Worm (Caenorhabditis elegans) whole organism, late embryonic: Measurements from ENCODE around the gene C05A9.2.

Source experiments
- C08G9.2 ChIP-seq: sonication (generic microtip); optimal IDR thresholded peaks from 2 replicates; lab custom pipeline; 2016; ENCODE audit warnings: mild to moderate bottlenecking, missing genetic modification characterization, moderate library complexity, missing compliant biosample characterization
- C38D4.7 ChIP-seq: fragments of 200-800 bp; sonication (Bioruptor generic); optimal IDR thresholded peaks from 2 replicates; lab custom pipeline; 2018; ENCODE audit warnings: mild to moderate bottlenecking, missing genetic modification characterization, moderate library complexity, missing compliant biosample characterization
- F13H6.1 ChIP-seq: sonication (generic microtip); optimal IDR thresholded peaks from 2 replicates; lab custom pipeline; 2016; ENCODE audit warnings: missing genetic modification characterization, missing compliant biosample characterization
- T23F11.4 ChIP-seq: fragments of 200-800 bp; sonication (Bioruptor generic); optimal IDR thresholded peaks from 2 replicates; lab custom pipeline; 2018; ENCODE audit warnings: mild to moderate bottlenecking, missing genetic modification characterization, missing compliant biosample characterization
- ahr-1 ChIP-seq: sonication (generic microtip); optimal IDR thresholded peaks from 2 replicates; lab custom pipeline; 2016; ENCODE audit warnings: missing genetic modification characterization, missing compliant biosample characterization
- ceh-14 ChIP-seq: sonication (generic microtip); optimal IDR thresholded peaks from 2 replicates; lab custom pipeline; 2016; ENCODE audit warnings: missing genotype, missing genetic modification characterization, missing compliant biosample characterization
- ceh-18 ChIP-seq: sonication (generic microtip); optimal IDR thresholded peaks from 2 replicates; lab custom pipeline; 2016; ENCODE audit warnings: missing genetic modification characterization, missing compliant biosample characterization
- ceh-2 ChIP-seq: sonication (generic microtip); optimal IDR thresholded peaks from 2 replicates; lab custom pipeline; 2016; ENCODE audit warnings: missing genotype, missing genetic modification characterization, missing compliant biosample characterization
- ceh-22 ChIP-seq: sonication (generic microtip); optimal IDR thresholded peaks from 2 replicates; lab custom pipeline; 2017; ENCODE audit warnings: missing biosample characterization, missing genetic modification characterization
- ceh-24 ChIP-seq: sonication (generic microtip); optimal IDR thresholded peaks from 2 replicates; lab custom pipeline; 2016; ENCODE audit warnings: mild to moderate bottlenecking, missing genetic modification characterization, missing compliant biosample characterization
- ceh-30 ChIP-seq: fragments of 150-350 bp; optimal IDR thresholded peaks from 2 replicates; lab custom pipeline; 2014; ENCODE audit warnings: missing biosample characterization, missing genetic modification characterization
- ceh-31 ChIP-seq: sonication (generic microtip); optimal IDR thresholded peaks from 2 replicates; lab custom pipeline; 2016; ENCODE audit warnings: missing genetic modification characterization, missing compliant biosample characterization
- ceh-34 ChIP-seq: sonication (generic microtip); optimal IDR thresholded peaks from 2 replicates; lab custom pipeline; 2016; ENCODE audit warnings: mild to moderate bottlenecking, missing genetic modification characterization, missing compliant biosample characterization
- ceh-45 ChIP-seq: fragments of 200-800 bp; sonication (Bioruptor generic); IDR thresholded peaks from 2 replicates; pipeline ENCODE4 v1.3.6; 2022; ENCODE audit warnings: missing genetic modification reagents, missing genetic modification characterization, missing compliant biosample characterization
- ceh-6 ChIP-seq: fragments of 200-800 bp; sonication (Bioruptor generic); optimal IDR thresholded peaks from 2 replicates; lab custom pipeline; 2018; ENCODE audit warnings: mild to moderate bottlenecking, missing genetic modification characterization, missing compliant biosample characterization
- ceh-9 ChIP-seq: sonication (generic microtip); optimal IDR thresholded peaks from 2 replicates; lab custom pipeline; 2016; ENCODE audit warnings: mild to moderate bottlenecking, missing genetic modification characterization, inconsistent platforms, missing compliant biosample characterization
- che-1 ChIP-seq: sonication (generic microtip); optimal IDR thresholded peaks from 2 replicates; lab custom pipeline; 2016; ENCODE audit warnings: mild to moderate bottlenecking, missing genetic modification characterization, missing compliant biosample characterization
- dmd-4 ChIP-seq: sonication (generic microtip); optimal IDR thresholded peaks from 2 replicates; lab custom pipeline; 2016; ENCODE audit warnings: borderline replicate concordance, missing genetic modification characterization, missing compliant biosample characterization
- dve-1 ChIP-seq: sonication (generic microtip); optimal IDR thresholded peaks from 2 replicates; lab custom pipeline; 2017; ENCODE audit warnings: antibody characterized with exemption, mild to moderate bottlenecking, missing genetic modification characterization, missing compliant biosample characterization
- elt-4 ChIP-seq: sonication (generic microtip); optimal IDR thresholded peaks from 2 replicates; lab custom pipeline; 2016; ENCODE audit warnings: missing genetic modification characterization, missing compliant biosample characterization
- eyg-1 ChIP-seq: sonication (generic microtip); optimal IDR thresholded peaks from 2 replicates; lab custom pipeline; 2016; ENCODE audit warnings: missing genotype, missing genetic modification characterization, missing compliant biosample characterization
- fax-1 ChIP-seq: sonication (generic microtip); optimal IDR thresholded peaks from 2 replicates; lab custom pipeline; 2016; ENCODE audit warnings: missing genotype, missing genetic modification characterization, missing compliant biosample characterization
- fkh-6 ChIP-seq: sonication (generic microtip); optimal IDR thresholded peaks from 2 replicates; lab custom pipeline; 2016; ENCODE audit warnings: missing genetic modification characterization, missing compliant biosample characterization
- gmeb-2 ChIP-seq: sonication (generic microtip); optimal IDR thresholded peaks from 2 replicates; lab custom pipeline; 2016; ENCODE audit warnings: missing genetic modification characterization, inconsistent platforms, missing compliant biosample characterization
- hlh-13 ChIP-seq: fragments of 200-800 bp; sonication (Bioruptor generic); optimal IDR thresholded peaks from 2 replicates; lab custom pipeline; 2018; ENCODE audit warnings: mild to moderate bottlenecking, missing genetic modification characterization, missing compliant biosample characterization
- hlh-15 ChIP-seq: sonication (generic microtip); optimal IDR thresholded peaks from 2 replicates; lab custom pipeline; 2016; ENCODE audit warnings: missing genetic modification characterization, missing compliant biosample characterization
- hlh-30 ChIP-seq: sonication (generic microtip); optimal IDR thresholded peaks from 2 replicates; lab custom pipeline; 2017; ENCODE audit warnings: antibody characterized with exemption, missing genetic modification characterization, missing compliant biosample characterization; ENCODE audit not compliant: insufficient read depth
- hlh-6 ChIP-seq: sonication (generic microtip); optimal IDR thresholded peaks from 2 replicates; lab custom pipeline; 2016; ENCODE audit warnings: missing genotype, missing genetic modification characterization, missing compliant biosample characterization
- lim-6 ChIP-seq: sonication (generic microtip); optimal IDR thresholded peaks from 2 replicates; lab custom pipeline; 2016; ENCODE audit warnings: missing genetic modification characterization, missing compliant biosample characterization
- lin-11 ChIP-seq: fragments of 200-800 bp; sonication (Bioruptor generic); optimal IDR thresholded peaks from 2 replicates; lab custom pipeline; 2018; ENCODE audit warnings: mild to moderate bottlenecking, missing genetic modification characterization, missing compliant biosample characterization
- madf-2 ChIP-seq: sonication (generic microtip); optimal IDR thresholded peaks from 2 replicates; lab custom pipeline; 2017; ENCODE audit warnings: missing genetic modification characterization, missing compliant biosample characterization
- mec-3 ChIP-seq: sonication (generic microtip); optimal IDR thresholded peaks from 2 replicates; lab custom pipeline; 2016; ENCODE audit warnings: borderline replicate concordance, missing genetic modification characterization, missing compliant biosample characterization
- nfya-1 ChIP-seq: sonication (generic microtip); optimal IDR thresholded peaks from 2 replicates; lab custom pipeline; 2017; ENCODE audit warnings: missing genetic modification characterization, mild to moderate bottlenecking, missing compliant biosample characterization, antibody characterized with exemption, moderate library complexity
- nhr-232 ChIP-seq: sonication (generic microtip); optimal IDR thresholded peaks from 2 replicates; lab custom pipeline; 2016; ENCODE audit warnings: missing genetic modification characterization, missing compliant biosample characterization
- npax-4 ChIP-seq: sonication (generic microtip); optimal IDR thresholded peaks from 2 replicates; lab custom pipeline; 2016; ENCODE audit warnings: missing genetic modification characterization, missing compliant biosample characterization
- odd-2 ChIP-seq: sonication (generic microtip); optimal IDR thresholded peaks from 2 replicates; lab custom pipeline; 2017; ENCODE audit warnings: antibody characterized with exemption, mild to moderate bottlenecking, missing genetic modification characterization, missing compliant biosample characterization
- pag-3 ChIP-seq: sonication (generic microtip); optimal IDR thresholded peaks from 2 replicates; lab custom pipeline; 2016; ENCODE audit warnings: missing compliant biosample characterization, missing genetic modification characterization, borderline replicate concordance
- pat-9 ChIP-seq: fragments of 200-800 bp; sonication (Bioruptor generic); optimal IDR thresholded peaks from 2 replicates; lab custom pipeline; 2018; ENCODE audit warnings: mild to moderate bottlenecking, missing genetic modification characterization, moderate library complexity, missing compliant biosample characterization
- pax-1 ChIP-seq: fragments of 150-350 bp; optimal IDR thresholded peaks from 2 replicates; lab custom pipeline; 2014; ENCODE audit warnings: missing biosample characterization, missing genetic modification characterization
- pha-2 ChIP-seq: sonication (generic microtip); optimal IDR thresholded peaks from 2 replicates; lab custom pipeline; 2017; ENCODE audit warnings: mild to moderate bottlenecking, missing genetic modification characterization, missing compliant biosample characterization
- pqm-1 ChIP-seq: sonication (generic microtip); optimal IDR thresholded peaks from 2 replicates; lab custom pipeline; 2016; ENCODE audit warnings: missing genetic modification characterization, missing compliant biosample characterization
- pros-1 ChIP-seq: fragments of 150-350 bp; optimal IDR thresholded peaks from 2 replicates; lab custom pipeline; 2014; ENCODE audit warnings: missing biosample characterization, missing genetic modification reagents, missing genetic modification characterization
- rnt-1 ChIP-seq: sonication (generic microtip); optimal IDR thresholded peaks from 2 replicates; lab custom pipeline; 2016; ENCODE audit warnings: missing genetic modification characterization, missing compliant biosample characterization
- sdc-2 ChIP-seq: sonication (generic microtip); optimal IDR thresholded peaks from 2 replicates; lab custom pipeline; 2016; ENCODE audit warnings: missing genotype, missing genetic modification characterization, missing compliant biosample characterization
- sox-4 ChIP-seq: sonication (generic microtip); optimal IDR thresholded peaks from 2 replicates; lab custom pipeline; 2017; ENCODE audit warnings: mild to moderate bottlenecking, missing genetic modification characterization, inconsistent platforms, missing compliant biosample characterization
- tbx-7 ChIP-seq: sonication (generic microtip); optimal IDR thresholded peaks from 2 replicates; lab custom pipeline; 2016; ENCODE audit warnings: missing genotype, missing genetic modification characterization, missing compliant biosample characterization
- unc-3 ChIP-seq, 2 experiments: fragments of 200-800 bp in 1 of 2; sonication (Bioruptor generic) in 1 of 2; sonication (generic microtip) in 1 of 2; conservative IDR thresholded peaks in 1 of 2; optimal IDR thresholded peaks in 1 of 2; 2 replicates each; pipeline versions ENCODE4 v1.3.6 to Lab custom; 2016 to 2022; ENCODE audit warnings: missing compliant biosample characterization in 2 of 2, missing genetic modification characterization in 2 of 2, missing genetic modification reagents in 1 of 2
- unc-42 ChIP-seq: sonication (generic microtip); optimal IDR thresholded peaks from 2 replicates; lab custom pipeline; 2016; ENCODE audit warnings: missing genotype, missing genetic modification characterization, missing compliant biosample characterization
- unc-55 ChIP-seq: sonication (generic microtip); optimal IDR thresholded peaks from 2 replicates; lab custom pipeline; 2017; ENCODE audit warnings: missing biosample characterization, missing genetic modification reagents, missing genetic modification characterization
- unc-86 ChIP-seq: sonication (generic microtip); optimal IDR thresholded peaks from 2 replicates; lab custom pipeline; 2016; ENCODE audit warnings: missing genetic modification characterization, missing compliant biosample characterization
- zip-5 ChIP-seq: sonication (generic microtip); optimal IDR thresholded peaks from 2 replicates; lab custom pipeline; 2016; ENCODE audit warnings: missing genetic modification characterization, missing compliant biosample characterization

C05A9.2 gene

DNA sequence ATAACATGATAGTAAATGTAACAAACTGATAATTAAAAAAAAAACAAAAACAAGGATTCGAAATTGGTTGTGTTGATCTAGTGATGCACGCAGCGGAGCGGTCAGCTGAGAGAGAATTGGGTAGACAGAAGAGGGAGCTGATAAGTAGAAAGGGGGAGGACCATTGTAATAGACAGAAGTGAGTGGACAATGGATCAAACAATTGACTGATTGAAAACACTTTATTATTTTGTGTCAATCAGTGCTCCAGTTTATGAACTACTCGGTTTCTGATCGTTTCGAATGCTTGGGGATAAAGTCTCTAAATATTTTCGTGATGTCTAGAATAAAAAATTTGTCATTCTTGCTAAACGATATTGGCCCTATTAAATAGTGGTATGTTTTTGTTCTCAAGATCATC is 9.9 kb downstream of the C05A9.2 start:
- TF ChIP-seq rnt-1 (tag; lab: Kevin White, UChicago) (no peak), unc-55 (GFP tag; lab: Kevin White, UChicago) (peak; percentile 61)

DNA sequence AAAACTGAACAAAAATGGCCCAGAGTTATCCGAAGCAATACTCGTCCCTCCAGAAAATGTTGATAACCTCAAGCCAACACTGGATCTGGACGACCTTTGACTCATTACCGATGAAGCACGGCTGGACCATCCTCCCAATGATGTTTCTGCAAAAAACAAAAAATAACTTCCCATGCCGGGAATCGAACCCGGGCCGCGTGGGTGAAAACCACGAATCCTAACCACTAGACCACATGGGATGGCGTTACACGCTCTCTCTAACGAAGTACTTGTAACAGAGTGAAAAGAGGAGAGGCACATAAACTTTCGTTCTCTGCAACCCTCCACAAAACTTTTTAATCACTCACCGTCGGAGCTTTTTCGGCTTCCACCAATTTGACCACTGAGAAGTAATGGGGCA is 23.3 kb downstream of the C05A9.2 start:
- TF ChIP-seq T23F11.4 (GFP tag; lab: Kevin White, UChicago) (no peak), zip-5 (tag; lab: Kevin White, UChicago) (no peak), hlh-15 (no peak), hlh-13 (GFP tag; lab: Kevin White, UChicago) (peak; percentile 35), tbx-7 (peak; percentile 5), ceh-24 (tag; lab: Kevin White, UChicago) (no peak), C38D4.7 (GFP tag; lab: Kevin White, UChicago) (peak; percentile 52), pag-3 (tag; lab: Kevin White, UChicago) (no peak), nfya-1 (tag; lab: Kevin White, UChicago) (no peak), lim-6 (tag; lab: Kevin White, UChicago) (no peak), ceh-31 (tag; lab: Kevin White, UChicago) (peak; percentile 48), unc-3 (GFP tag; conservative IDR thresholded peaks at IDR 0.05; lab: Robert Waterston, UW) (no peak), unc-3 (tag; optimal IDR thresholded peaks at IDR 0.05; lab: Kevin White, UChicago) (no peak), nhr-232 (tag; lab: Kevin White, UChicago) (peak; percentile 52), ceh-6 (GFP tag; lab: Kevin White, UChicago) (peak; percentile 72), lin-11 (peak; percentile 45), pat-9 (tag; lab: Kevin White, UChicago) (peak; percentile 43), pros-1 (tag; lab: Kevin White, UChicago) (no peak), che-1 (tag; lab: Kevin White, UChicago) (peak; percentile 57), hlh-6 (tag; lab: Kevin White, UChicago) (peak; percentile 56), npax-4 (tag; lab: Kevin White, UChicago) (no peak), C08G9.2 (tag; lab: Kevin White, UChicago) (peak; percentile 56), madf-2 (tag; lab: Kevin White, UChicago) (peak; percentile 48), unc-55 (GFP tag; lab: Kevin White, UChicago) (no peak), ceh-9 (tag; lab: Kevin White, UChicago) (peak; percentile 29), sox-4 (tag; lab: Kevin White, UChicago) (peak; percentile 43), gmeb-2 (tag; lab: Kevin White, UChicago) (peak; percentile 58), hlh-30 (no peak), unc-86 (tag; lab: Kevin White, UChicago) (peak; percentile 2), dmd-4 (tag; lab: Kevin White, UChicago) (no peak), ceh-45 (GFP tag; lab: Robert Waterston, UW) (no peak), unc-42 (tag; lab: Kevin White, UChicago) (no peak), fax-1 (tag; lab: Kevin White, UChicago) (no peak), elt-4 (no peak), fkh-6 (tag; lab: Kevin White, UChicago) (no peak), ceh-30 (no peak), F13H6.1 (no peak), ceh-2 (peak; percentile 3), ceh-34 (peak; percentile 20), ceh-22 (tag; lab: Kevin White, UChicago) (no peak), pqm-1 (tag; lab: Kevin White, UChicago) (no peak), ceh-18 (tag; lab: Kevin White, UChicago) (peak; percentile 17), ceh-14 (peak; percentile 14), pha-2 (tag; lab: Kevin White, UChicago) (no peak), odd-2 (tag; lab: Kevin White, UChicago) (no peak), mec-3 (peak; percentile 41), dve-1 (tag; lab: Kevin White, UChicago) (peak; percentile 50), pax-1 (tag; lab: Kevin White, UChicago) (no peak), eyg-1 (tag; lab: Kevin White, UChicago) (no peak), sdc-2 (peak; percentile 71), ahr-1 (tag; lab: Kevin White, UChicago) (peak; percentile 71)
